Fruit fly (Drosophila melanogaster): ENCODE data around the gene CG5916.
"Not testable (repeated sequence)": the region's sequence is repeated elsewhere in the genome, so short reads cannot be mapped to it uniquely, and the experiment has no call there.

Gene CG5916

DNA sequence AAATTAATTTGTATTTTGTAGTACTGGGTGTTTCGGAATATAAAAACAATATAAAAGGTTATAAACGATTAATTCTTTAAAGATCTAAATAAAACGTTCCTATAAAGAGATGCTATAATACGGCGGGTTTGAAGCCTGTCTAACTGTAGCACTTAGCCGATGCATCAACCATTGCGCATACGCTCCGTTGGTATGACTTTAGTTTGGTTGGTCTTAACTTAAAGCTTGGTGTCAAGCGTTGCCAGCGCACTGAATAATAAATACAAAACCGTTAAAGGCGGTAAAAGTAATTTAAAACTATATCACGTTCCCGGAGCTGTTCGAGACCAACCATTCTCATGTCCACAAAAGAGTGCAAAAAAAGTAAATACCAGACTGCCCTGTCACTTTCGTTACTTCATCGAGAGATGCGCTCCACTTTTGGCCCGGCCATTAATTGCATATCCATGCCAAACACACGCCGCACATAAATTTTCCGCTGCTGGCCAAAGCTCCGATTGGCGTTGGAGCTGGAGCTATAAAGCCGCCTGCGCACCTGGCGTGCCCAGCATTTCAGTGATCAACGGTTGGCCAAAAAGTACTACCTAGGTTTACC, 33.7 kb downstream of the CG5916 start, which contains the start of gene CG8927:
TSS of gene CG8927 (plus strand) at position 545 of the 595 bp plus-strand sequence.
- TF ChIP-seq CG8301 (tag; optimal IDR thresholded peaks at IDR 0.05) (no peak), CG32121 (GFP tag; IDR thresholded peaks at IDR 0.05) (no peak), CG13204 (GFP tag; optimal IDR thresholded peaks at IDR 0.05) (no peak), CG10348 (GFP tag; IDR thresholded peaks at IDR 0.05) (no peak), CG15710 (tag; optimal IDR thresholded peaks at IDR 0.05) (no peak), D1 (tag; optimal IDR thresholded peaks at IDR 0.05) (no peak), CG8159 (tag; optimal IDR thresholded peaks at IDR 0.05) (no peak), EcR (GFP tag; optimal IDR thresholded peaks at IDR 0.05) (no peak), CG17806 (tag; optimal IDR thresholded peaks at IDR 0.05) (no peak), Ets98B (GFP tag; IDR thresholded peaks at IDR 0.05) (no peak)

DNA sequence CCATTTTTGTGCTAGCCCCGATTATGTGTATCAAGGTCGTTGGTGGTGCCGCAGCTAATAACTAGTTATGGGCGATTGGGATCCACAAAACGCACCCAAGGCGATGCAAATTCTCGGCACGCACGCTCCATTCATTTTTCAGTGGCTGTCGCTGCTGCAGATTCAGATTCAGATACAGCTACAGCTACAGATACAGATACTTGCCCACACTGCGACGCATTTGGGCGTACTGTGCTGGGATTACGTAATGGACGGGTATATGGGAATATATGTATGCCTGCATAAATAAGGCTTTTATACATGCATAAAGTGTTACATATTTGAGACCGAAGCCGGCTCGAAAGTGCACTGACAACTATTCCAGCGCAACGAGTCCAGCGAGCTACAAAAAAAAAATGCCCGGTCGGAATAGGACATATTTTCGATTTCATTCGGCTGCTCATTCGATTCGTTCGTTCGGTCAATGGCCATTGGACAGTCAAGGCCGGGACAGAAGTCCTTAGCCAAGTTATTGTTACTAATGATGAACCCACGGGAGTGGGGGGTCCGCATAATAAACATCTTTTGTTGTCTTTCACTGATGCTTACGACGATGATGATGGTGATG, 35.5 kb downstream of the CG5916 start:
- no peak for TF ChIP-seq CG10348 (GFP tag; IDR thresholded peaks at IDR 0.05)
- TF ChIP-seq EcR (GFP tag; optimal IDR thresholded peaks at IDR 0.05) = peak; percentile 93
- TF ChIP-seq CG32121 (GFP tag; IDR thresholded peaks at IDR 0.05) = no peak
- TF ChIP-seq CG4496 (GFP tag; IDR thresholded peaks at IDR 0.05) = 0 out of 3 replicates have a peak, but pooled peaks have one; percentile 39

DNA sequence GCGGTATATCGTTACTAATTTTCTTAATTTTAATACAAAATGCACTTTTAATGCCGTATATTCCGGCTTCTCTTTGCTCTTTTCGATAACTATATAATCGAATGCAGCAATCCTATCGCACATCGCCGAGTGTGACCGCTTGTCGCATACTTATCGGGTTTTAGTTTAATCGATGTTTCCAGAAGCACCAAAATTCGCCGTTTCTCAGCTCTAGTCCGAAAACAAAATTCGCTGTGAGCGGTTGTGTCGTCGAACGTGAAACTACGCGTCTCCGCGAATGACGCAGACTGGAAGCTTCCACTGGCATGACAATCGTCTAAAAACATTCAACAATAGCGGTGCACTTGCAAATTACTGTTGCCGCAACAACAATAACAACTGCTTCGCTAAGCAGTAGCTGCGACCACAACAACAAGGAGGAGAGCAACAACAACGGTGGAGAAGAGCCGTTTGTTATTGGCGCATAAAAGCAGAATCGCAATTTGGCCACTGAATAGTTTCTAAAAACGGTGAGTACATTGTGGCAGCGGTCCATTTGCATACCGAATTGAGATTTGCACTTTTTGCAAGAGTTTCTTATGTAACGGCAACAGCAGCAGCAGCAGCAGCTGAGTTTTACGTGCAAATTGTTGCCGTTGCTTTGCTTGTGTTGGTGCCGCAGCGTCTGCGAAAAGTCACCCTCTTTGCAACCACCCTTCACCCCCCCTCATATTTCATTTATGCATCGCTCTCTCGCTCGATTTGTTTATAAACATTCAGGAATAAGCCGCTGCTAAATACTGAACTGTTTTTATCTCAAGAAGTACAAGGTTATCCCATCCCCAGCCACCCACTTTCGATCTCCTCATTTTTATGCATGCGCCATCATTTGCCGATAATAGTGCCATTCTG, 40.2 kb downstream of the CG5916 start, which contains the start of gene sra:
TSS of gene sra (plus strand) at position 209 of the 891 bp plus-strand sequence.
- TF ChIP-seq CG8301 (tag; optimal IDR thresholded peaks at IDR 0.05) = no peak
- TF ChIP-seq CG4496 (GFP tag; IDR thresholded peaks at IDR 0.05) = peak; percentile 43; the same call in 1 of the 3 replicates
- TF ChIP-seq CG12605 (GFP tag; IDR thresholded peaks at IDR 0.05) = 0 out of 2 replicates have a peak, but pooled peaks have one; percentile 21
- TF ChIP-seq Ets98B (GFP tag; IDR thresholded peaks at IDR 0.05) = peak; percentile 27

DNA sequence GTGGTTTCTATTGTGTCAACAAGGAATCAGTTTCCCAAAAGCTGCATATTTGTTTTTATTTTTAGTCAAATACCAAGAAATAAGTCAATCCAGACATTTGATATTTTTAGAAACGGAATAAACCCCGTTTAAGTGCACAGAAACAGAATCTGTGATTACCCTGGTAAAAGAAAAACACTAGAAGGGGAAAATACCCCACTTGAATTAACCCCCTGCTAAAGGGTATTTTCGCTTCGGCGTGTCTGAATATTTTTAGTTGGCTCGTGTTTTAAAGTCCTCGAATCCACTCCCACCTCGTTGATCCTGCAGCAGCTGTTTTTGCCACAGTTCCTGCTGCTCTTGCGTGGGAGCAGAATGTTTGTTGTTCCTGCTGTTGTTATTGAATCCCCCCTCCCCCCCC, 40.9 kb downstream of the CG5916 start:
- TF ChIP-seq CG10348 (GFP tag; IDR thresholded peaks at IDR 0.05) = no peak
- no peak for TF ChIP-seq CG32121 (GFP tag; IDR thresholded peaks at IDR 0.05)
- no peak for TF ChIP-seq CG15710 (tag; optimal IDR thresholded peaks at IDR 0.05)
- no peak for TF ChIP-seq CG8159 (tag; optimal IDR thresholded peaks at IDR 0.05)
- no peak for TF ChIP-seq Pif1B (GFP tag; optimal IDR thresholded peaks at IDR 0.05)
- no peak for TF ChIP-seq Ets98B (GFP tag; IDR thresholded peaks at IDR 0.05)
- TF ChIP-seq gl (tag; optimal IDR thresholded peaks at IDR 0.05) = no peak
- no peak for TF ChIP-seq EcR (GFP tag; optimal IDR thresholded peaks at IDR 0.05)
- no peak for TF ChIP-seq Pif1A (GFP tag; optimal IDR thresholded peaks at IDR 0.05)
- TF ChIP-seq rn (GFP tag; IDR thresholded peaks at IDR 0.05) = no peak
- no peak for TF ChIP-seq CG34367 (tag; optimal IDR thresholded peaks at IDR 0.05)
- TF ChIP-seq CG14655 (GFP tag; optimal IDR thresholded peaks at IDR 0.05) = no peak
- no peak for TF ChIP-seq CG4496 (GFP tag; IDR thresholded peaks at IDR 0.05)
- TF ChIP-seq D1 (tag; optimal IDR thresholded peaks at IDR 0.05) = no peak
- TF ChIP-seq CG9948 (tag; optimal IDR thresholded peaks at IDR 0.05) = no peak
- no peak for TF ChIP-seq fd96Ca (GFP tag; IDR thresholded peaks at IDR 0.05)

DNA sequence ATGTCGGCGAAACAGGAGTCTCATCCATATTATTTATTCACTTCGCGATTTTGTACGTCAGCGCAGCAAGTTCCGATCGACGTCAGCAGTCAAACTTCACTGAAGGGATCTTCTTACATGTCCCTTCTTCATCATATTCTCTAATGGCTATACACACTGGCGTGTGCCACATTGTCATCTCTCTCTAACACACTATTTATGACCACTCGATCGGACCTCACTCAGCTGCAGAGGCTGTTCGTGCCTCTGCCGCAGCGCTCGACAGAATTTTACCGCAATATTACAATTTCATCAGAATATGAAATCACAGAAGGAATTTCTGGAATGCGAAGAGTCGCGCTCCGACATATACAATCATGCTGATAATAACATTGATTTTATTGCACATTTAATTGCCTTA, 42.6 kb downstream of the CG5916 start, which contains the start of gene Bin1:
TSS of gene Bin1 (minus strand) at position 101 of the 400 bp plus-strand sequence.
- TF ChIP-seq fd96Ca (GFP tag; IDR thresholded peaks at IDR 0.05); Snoo (tag; optimal IDR thresholded peaks at IDR 0.05); CG4496 (GFP tag; IDR thresholded peaks at IDR 0.05): not testable (repeated sequence)

DNA sequence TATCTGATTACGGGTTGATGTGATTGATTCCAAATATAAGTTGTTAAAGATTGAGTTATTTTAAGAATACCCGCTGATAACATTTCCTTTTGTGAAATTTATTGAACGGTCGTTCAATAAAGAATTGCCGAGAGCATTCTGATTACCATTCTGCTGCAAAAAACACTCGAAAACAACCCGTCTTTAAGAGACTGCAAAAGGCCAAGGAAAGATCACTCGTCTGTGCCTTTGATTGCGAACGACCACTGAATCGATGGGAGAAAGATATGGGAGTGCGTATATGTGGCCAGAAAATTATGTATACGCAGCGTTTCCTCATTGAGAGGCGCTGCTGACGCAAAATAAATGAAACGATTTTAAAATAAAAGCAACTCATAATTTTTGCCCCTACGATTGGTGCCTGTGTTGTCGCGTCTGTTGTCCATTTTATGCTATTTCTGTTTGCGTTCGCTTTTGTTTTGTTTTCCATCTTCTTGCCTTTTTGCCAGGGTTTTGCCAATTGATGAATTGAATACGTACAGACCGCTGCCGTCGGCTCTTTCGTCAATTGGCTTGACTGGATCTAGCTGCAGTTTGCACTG, 43.4 kb downstream of the CG5916 start:
- no peak for TF ChIP-seq D1 (tag; optimal IDR thresholded peaks at IDR 0.05)
- no peak for TF ChIP-seq CG15710 (tag; optimal IDR thresholded peaks at IDR 0.05)
- no peak for TF ChIP-seq Ets98B (GFP tag; IDR thresholded peaks at IDR 0.05)

DNA sequence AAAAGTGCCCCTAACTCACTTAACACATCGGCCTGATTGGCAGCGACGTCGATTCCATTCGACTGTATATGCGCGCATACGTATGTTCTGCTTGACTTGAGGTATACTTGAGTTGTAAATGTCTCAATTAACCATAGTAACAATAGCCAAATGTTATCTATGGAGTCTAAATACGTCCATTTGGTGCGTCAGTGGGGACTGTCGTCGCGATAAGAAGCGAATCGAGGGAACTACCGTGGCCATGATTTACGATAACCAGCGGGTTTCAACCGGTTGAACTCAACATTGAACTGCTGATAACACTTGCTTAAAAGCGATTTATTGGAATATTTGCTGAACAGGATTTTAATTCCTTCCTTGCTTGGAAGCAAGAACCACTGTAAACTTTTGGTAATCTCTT, 44.0 kb downstream of the CG5916 start:
- TF ChIP-seq Pif1A (GFP tag; optimal IDR thresholded peaks at IDR 0.05) (no peak), CG32121 (GFP tag; IDR thresholded peaks at IDR 0.05) (no peak), CG4496 (GFP tag; IDR thresholded peaks at IDR 0.05) (no peak), CG34367 (tag; optimal IDR thresholded peaks at IDR 0.05) (no peak), CG8159 (tag; optimal IDR thresholded peaks at IDR 0.05) (no peak), CG14655 (GFP tag; optimal IDR thresholded peaks at IDR 0.05) (no peak), CG8301 (tag; optimal IDR thresholded peaks at IDR 0.05) (no peak), D1 (tag; optimal IDR thresholded peaks at IDR 0.05) (no peak), CG10348 (GFP tag; IDR thresholded peaks at IDR 0.05) (no peak), rn (GFP tag; IDR thresholded peaks at IDR 0.05) (no peak), EcR (GFP tag; optimal IDR thresholded peaks at IDR 0.05) (no peak), Ets98B (GFP tag; IDR thresholded peaks at IDR 0.05) (no peak)

Measured in whole organism, pupa.